Fruit fly (Drosophila melanogaster) whole organism, embryonic: ENCODE results near the gene LPCAT.

Experiments used
- Abd-B ChIP-seq: fragments of 200-800 bp; sonication (Bioruptor generic); optimal IDR thresholded peaks from 2 replicates; lab custom pipeline; 2018; ENCODE audit warnings: missing biosample characterization, mild to moderate bottlenecking, missing genetic modification characterization, moderate library complexity
- B-H2 ChIP-seq: fragments of 200-800 bp; sonication (Bioruptor generic); optimal IDR thresholded peaks from 2 replicates; lab custom pipeline; 2018; ENCODE audit warnings: missing biosample characterization, mild to moderate bottlenecking, missing genetic modification characterization
- CG10274 ChIP-seq: fragments of 200-800 bp; sonication (Bioruptor generic); optimal IDR thresholded peaks from 3 replicates; lab custom pipeline; 2017; ENCODE audit warnings: missing biosample characterization, mild to moderate bottlenecking, missing genetic modification characterization
- CG11247 ChIP-seq: fragments of 200-800 bp; sonication (Bioruptor generic); IDR thresholded peaks from 2 replicates; pipeline ENCODE4 v1.3.6; 2022; ENCODE audit warnings: missing biosample characterization, missing genetic modification characterization
- CG11456 ChIP-seq: fragments of 200-800 bp; sonication (Bioruptor generic); IDR thresholded peaks from 3 replicates; pipeline ENCODE4 v1.3.6; 2022; ENCODE audit warnings: missing biosample characterization, missing genetic modification characterization
- CG11504 ChIP-seq: fragments of 200-800 bp; sonication (Bioruptor generic); optimal IDR thresholded peaks from 3 replicates; lab custom pipeline; 2019; ENCODE audit warnings: missing biosample characterization, mild to moderate bottlenecking, missing genetic modification characterization, moderate library complexity
- CG12219 ChIP-seq: fragments of 200-800 bp; sonication (Bioruptor generic); optimal IDR thresholded peaks from 3 replicates; lab custom pipeline; 2018; ENCODE audit warnings: missing biosample characterization, mild to moderate bottlenecking, missing genetic modification characterization
- CG1233 ChIP-seq: fragments of 200-800 bp; sonication (Bioruptor generic); optimal IDR thresholded peaks from 4 replicates; lab custom pipeline; 2018; ENCODE audit warnings: missing biosample characterization, mild to moderate bottlenecking, missing genetic modification characterization
- CG13296 ChIP-seq: fragments of 200-800 bp; sonication (Bioruptor generic); optimal IDR thresholded peaks from 3 replicates; lab custom pipeline; 2018; ENCODE audit warnings: missing biosample characterization, mild to moderate bottlenecking, missing genetic modification characterization
- CG17385 ChIP-seq: fragments of 200-800 bp; sonication (Bioruptor generic); optimal IDR thresholded peaks from 3 replicates; lab custom pipeline; 2018; ENCODE audit warnings: missing biosample characterization, mild to moderate bottlenecking, missing genetic modification characterization
- CG2120 ChIP-seq: fragments of 200-800 bp; sonication (Bioruptor generic); optimal IDR thresholded peaks from 3 replicates; lab custom pipeline; 2016; ENCODE audit warnings: missing biosample characterization, missing genetic modification characterization
- CG30020 ChIP-seq: fragments of 200-800 bp; optimal IDR thresholded peaks from 2 replicates; lab custom pipeline; 2019; ENCODE audit warnings: missing biosample characterization, mild to moderate bottlenecking, missing genetic modification characterization, moderate library complexity
- CG31365 ChIP-seq: fragments of 200-800 bp; sonication (Bioruptor generic); optimal IDR thresholded peaks from 2 replicates; lab custom pipeline; 2018; ENCODE audit warnings: missing biosample characterization, mild to moderate bottlenecking, missing genetic modification characterization
- CG4730 ChIP-seq: fragments of 200-800 bp; sonication (Bioruptor generic); IDR thresholded peaks from 2 replicates; pipeline ENCODE4 v1.3.6; 2022; ENCODE audit warnings: missing biosample characterization, missing genetic modification characterization
- CG4854 ChIP-seq: fragments of 200-800 bp; sonication (Bioruptor generic); optimal IDR thresholded peaks from 2 replicates; lab custom pipeline; 2016; ENCODE audit warnings: missing biosample characterization, missing genetic modification characterization, inconsistent platforms
- CG7839 ChIP-seq: fragments of 200-800 bp; sonication (Bioruptor generic); optimal IDR thresholded peaks from 3 replicates; lab custom pipeline; 2018; ENCODE audit warnings: missing biosample characterization, mild to moderate bottlenecking, missing genetic modification characterization, moderate library complexity
- CG8290 ChIP-seq, 3 experiments: fragments of 200-800 bp; sonication (Bioruptor generic); optimal IDR thresholded peaks; 2 replicates each; lab custom pipeline; 2016 to 2019; ENCODE audit warnings: missing biosample characterization in 3 of 3, missing genetic modification characterization in 3 of 3, mild to moderate bottlenecking in 2 of 3, moderate library complexity in 1 of 3
- CG9932 ChIP-seq: fragments of 200-800 bp; sonication (Bioruptor generic); IDR thresholded peaks from 2 replicates; pipeline ENCODE4 v1.3.6; 2022; ENCODE audit warnings: missing biosample characterization, missing genetic modification characterization
- Camta ChIP-seq: fragments of 200-800 bp; sonication (Bioruptor generic); optimal IDR thresholded peaks from 2 replicates; lab custom pipeline; 2016; ENCODE audit warnings: missing biosample characterization, missing genetic modification characterization
- E2f1 ChIP-seq: fragments of 200-800 bp; sonication (Bioruptor generic); IDR thresholded peaks from 2 replicates; pipeline ENCODE4 v1.3.6; 2022; ENCODE audit warnings: missing biosample characterization, missing genetic modification characterization
- HmgD ChIP-seq: fragments of 200-800 bp; sonication (Bioruptor generic); optimal IDR thresholded peaks from 3 replicates; lab custom pipeline; 2016; ENCODE audit warnings: missing biosample characterization, missing genetic modification characterization
- Hmr ChIP-seq: fragments of 200-800 bp; sonication (Bioruptor generic); optimal IDR thresholded peaks from 3 replicates; lab custom pipeline; 2017; ENCODE audit warnings: mild to moderate bottlenecking, missing biosample characterization, missing genetic modification reagents, missing genetic modification characterization
- Meics ChIP-seq: fragments of 200-800 bp; sonication (Bioruptor generic); optimal IDR thresholded peaks from 2 replicates; lab custom pipeline; 2017; ENCODE audit warnings: missing biosample characterization, mild to moderate bottlenecking, missing genetic modification characterization
- Mrtf ChIP-seq: fragments of 200-800 bp; sonication (Bioruptor generic); IDR thresholded peaks from 3 replicates; pipeline ENCODE4 v1.3.6; 2022; ENCODE audit warnings: missing biosample characterization, missing genetic modification characterization
- NFAT ChIP-seq: fragments of 200-800 bp; sonication (Bioruptor generic); IDR thresholded peaks from 2 replicates; pipeline ENCODE4 v1.3.6; 2022; ENCODE audit warnings: missing biosample characterization, missing genetic modification characterization
- Nf-YC ChIP-seq: fragments of 200-800 bp; optimal IDR thresholded peaks from 3 replicates; lab custom pipeline; 2019; ENCODE audit warnings: missing biosample characterization, mild to moderate bottlenecking, missing genetic modification characterization, moderate library complexity
- NfI ChIP-seq: fragments of 200-800 bp; sonication (Bioruptor generic); optimal IDR thresholded peaks from 3 replicates; lab custom pipeline; 2018; ENCODE audit warnings: missing biosample characterization, mild to moderate bottlenecking, missing genetic modification characterization, moderate library complexity
- Oaz ChIP-seq: fragments of 200-800 bp; sonication (Bioruptor generic); IDR thresholded peaks from 2 replicates; pipeline ENCODE4 v1.3.6; 2022; ENCODE audit warnings: missing biosample characterization, missing genetic modification characterization
- Oli ChIP-seq: fragments of 200-800 bp; sonication (Bioruptor generic); optimal IDR thresholded peaks from 2 replicates; lab custom pipeline; 2018; ENCODE audit warnings: missing biosample characterization, mild to moderate bottlenecking, missing genetic modification characterization, moderate library complexity
- PHDP ChIP-seq: fragments of 200-800 bp; sonication (Bioruptor generic); optimal IDR thresholded peaks from 3 replicates; lab custom pipeline; 2018; ENCODE audit warnings: missing biosample characterization, mild to moderate bottlenecking, missing genetic modification characterization, moderate library complexity
- Ptx1 ChIP-seq: fragments of 200-800 bp; sonication (Bioruptor generic); IDR thresholded peaks from 2 replicates; pipeline ENCODE4 v1.3.6; 2022; ENCODE audit warnings: missing biosample characterization, missing genetic modification characterization
- Rfx ChIP-seq: fragments of 200-800 bp; sonication (Bioruptor generic); IDR thresholded peaks from 2 replicates; pipeline ENCODE4 v1.3.6; 2022; ENCODE audit warnings: missing biosample characterization, missing genetic modification characterization
- Vsx1 ChIP-seq: fragments of 200-800 bp; sonication (Bioruptor generic); optimal IDR thresholded peaks from 2 replicates; lab custom pipeline; 2017; ENCODE audit warnings: missing biosample characterization, mild to moderate bottlenecking, missing genetic modification characterization, missing genetic modification reagents
- Xbp1 ChIP-seq: fragments of 200-800 bp; sonication (Bioruptor generic); optimal IDR thresholded peaks from 3 replicates; lab custom pipeline; 2016; ENCODE audit warnings: missing biosample characterization, mild to moderate bottlenecking, missing genetic modification characterization
- abd-A ChIP-seq: fragments of 200-800 bp; sonication (Bioruptor generic); optimal IDR thresholded peaks from 3 replicates; lab custom pipeline; 2019; ENCODE audit warnings: missing biosample characterization, mild to moderate bottlenecking, missing genetic modification characterization, moderate library complexity
- bbx ChIP-seq: fragments of 200-800 bp; sonication (Bioruptor generic); IDR thresholded peaks from 2 replicates; pipeline ENCODE4 v1.3.6; 2022; ENCODE audit warnings: missing biosample characterization, missing genetic modification characterization; ENCODE audit not compliant: partially characterized antibody
- cg ChIP-seq: fragments of 200-800 bp; sonication (Bioruptor generic); optimal IDR thresholded peaks from 3 replicates; lab custom pipeline; 2019; ENCODE audit warnings: missing biosample characterization, mild to moderate bottlenecking, missing genetic modification characterization, moderate library complexity
- dmrt99B ChIP-seq: fragments of 200-800 bp; sonication (Bioruptor generic); optimal IDR thresholded peaks from 2 replicates; lab custom pipeline; 2018; ENCODE audit warnings: missing biosample characterization, mild to moderate bottlenecking, missing genetic modification characterization, moderate library complexity
- fu2 ChIP-seq: fragments of 200-800 bp; sonication (Bioruptor generic); optimal IDR thresholded peaks from 2 replicates; lab custom pipeline; 2016; ENCODE audit warnings: missing biosample characterization, missing genetic modification characterization
- grau ChIP-seq: fragments of 200-800 bp; optimal IDR thresholded peaks from 3 replicates; lab custom pipeline; 2019; ENCODE audit warnings: missing biosample characterization, mild to moderate bottlenecking, missing genetic modification characterization, moderate library complexity
- ind ChIP-seq: fragments of 200-800 bp; sonication (Bioruptor generic); optimal IDR thresholded peaks from 3 replicates; lab custom pipeline; 2016; ENCODE audit warnings: missing biosample characterization, missing genetic modification characterization
- lab ChIP-seq: fragments of 200-800 bp; sonication (Bioruptor generic); optimal IDR thresholded peaks from 3 replicates; lab custom pipeline; 2017; ENCODE audit warnings: missing biosample characterization, missing genetic modification characterization, mild to moderate bottlenecking, moderate library complexity, missing genetic modification reagents
- lbe ChIP-seq: fragments of 200-800 bp; sonication (Bioruptor generic); optimal IDR thresholded peaks from 2 replicates; lab custom pipeline; 2016; ENCODE audit warnings: missing biosample characterization, mild to moderate bottlenecking, missing genetic modification characterization
- pros ChIP-seq: fragments of 200-800 bp; sonication (Bioruptor generic); optimal IDR thresholded peaks from 3 replicates; lab custom pipeline; 2019; ENCODE audit warnings: missing biosample characterization, mild to moderate bottlenecking, missing genetic modification characterization, moderate library complexity
- salm ChIP-seq: fragments of 200-800 bp; sonication (Bioruptor generic); optimal IDR thresholded peaks from 2 replicates; lab custom pipeline; 2018; ENCODE audit warnings: missing biosample characterization, mild to moderate bottlenecking, missing genetic modification characterization
- sob ChIP-seq: fragments of 200-800 bp; sonication (Bioruptor generic); IDR thresholded peaks from 2 replicates; pipeline ENCODE4 v1.3.6; 2022; ENCODE audit warnings: missing biosample characterization, missing genetic modification characterization

Gene LPCAT

DNA sequence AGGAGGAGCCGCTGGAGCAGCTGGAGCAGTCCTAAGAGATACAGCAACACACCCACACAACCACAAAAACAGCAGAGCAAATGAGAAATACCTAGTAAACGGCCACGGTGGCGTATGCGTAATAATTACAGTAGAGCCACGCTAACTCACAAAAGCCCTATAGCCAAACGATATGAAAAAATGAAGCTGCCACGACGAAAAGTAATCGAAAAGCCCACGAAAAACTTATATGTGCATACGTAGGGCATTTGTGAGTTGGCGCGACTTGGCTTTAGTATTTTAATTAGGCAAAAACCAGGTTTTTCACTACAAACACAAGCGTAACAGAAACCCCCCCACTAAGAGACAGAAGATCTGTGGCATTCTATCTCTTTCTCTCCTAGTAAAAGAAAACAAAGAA, 8.1 kb upstream of the LPCAT start (continued):
- peak; percentile 22 for TF ChIP-seq NfI (GFP tag; lab: Kevin White, UChicago)
- no peak for TF ChIP-seq pros (GFP tag; lab: Kevin White, UChicago)
- peak; percentile 15 for TF ChIP-seq cg (GFP tag; lab: Kevin White, UChicago)
- TF ChIP-seq Oaz (GFP tag; lab: Robert Waterston, UW), result no peak
- no peak for TF ChIP-seq lbe
- TF ChIP-seq NFAT (GFP tag; lab: Robert Waterston, UW), result peak; percentile 58; the same call in 1 of the 2 replicates
- peak; percentile 37 for TF ChIP-seq CG17385 (GFP tag; lab: Kevin White, UChicago)
- TF ChIP-seq CG30020 (tag; lab: Kevin White, UChicago), result no peak
- peak; percentile 7 for TF ChIP-seq Vsx1
- TF ChIP-seq CG7839 (tag; lab: Kevin White, UChicago), result peak; percentile 38
- TF ChIP-seq abd-A, result peak; percentile 34
- no peak for TF ChIP-seq lab (GFP tag; lab: Kevin White, UChicago)
- peak; percentile 16 for TF ChIP-seq Oli (tag; lab: Kevin White, UChicago)
- peak; percentile 50 for TF ChIP-seq Abd-B
- no peak for TF ChIP-seq bbx
- no peak for TF ChIP-seq fu2 (GFP tag; lab: Kevin White, UChicago)
- peak; percentile 13 for TF ChIP-seq CG13296 (GFP tag; lab: Kevin White, UChicago)
- TF ChIP-seq Mrtf (GFP tag; lab: Robert Waterston, UW), result no peak
- TF ChIP-seq CG31365, result no peak
- TF ChIP-seq CG11456 (GFP tag; lab: Robert Waterston, UW), result no peak
- no peak for TF ChIP-seq CG4854 (GFP tag; lab: Kevin White, UChicago)
- TF ChIP-seq B-H2, result peak; percentile 18
- peak; percentile 46; the same call in 1 of the 2 replicates for TF ChIP-seq E2f1 (GFP tag; lab: Robert Waterston, UW)
- 0 out of 2 replicates have a peak, but pooled peaks have one; percentile 12 for TF ChIP-seq CG4730 (GFP tag; lab: Robert Waterston, UW)
- TF ChIP-seq Ptx1 (GFP tag; lab: Robert Waterston, UW), result 0 out of 2 replicates have a peak, but pooled peaks have one; percentile 24
- TF ChIP-seq Hmr (GFP tag; lab: Kevin White, UChicago), result peak; percentile 6
- no peak for TF ChIP-seq CG8290 (GFP tag; optimal IDR thresholded peaks at IDR 0.05; lab: Kevin White, UChicago)
- TF ChIP-seq CG8290 (tag; optimal IDR thresholded peaks at IDR 0.05; lab: Kevin White, UChicago), result peak in 1 of 2 experiments; percentile 7
- TF ChIP-seq Meics (GFP tag; lab: Kevin White, UChicago), result peak; percentile 41
- peak; percentile 33 for TF ChIP-seq CG11504
- TF ChIP-seq dmrt99B (tag; lab: Kevin White, UChicago), result peak; percentile 13
- TF ChIP-seq CG11247, result 0 out of 2 replicates have a peak, but pooled peaks have one; percentile 14
- TF ChIP-seq Xbp1 (GFP tag; lab: Kevin White, UChicago), result peak; percentile 13
- peak; percentile 21 for TF ChIP-seq PHDP (tag; lab: Kevin White, UChicago)
- TF ChIP-seq CG9932 (GFP tag; lab: Robert Waterston, UW), result peak; percentile 62
- TF ChIP-seq Nf-YC (tag; lab: Kevin White, UChicago), result no peak
- peak; percentile 9 for TF ChIP-seq ind (GFP tag; lab: Kevin White, UChicago)
- peak; percentile 84 for TF ChIP-seq grau (tag; lab: Kevin White, UChicago)
- TF ChIP-seq Camta (GFP tag; lab: Kevin White, UChicago), result no peak
- TF ChIP-seq Rfx (GFP tag; lab: Robert Waterston, UW), result peak; percentile 75
- peak; percentile 30; the same call in 1 of the 2 replicates for TF ChIP-seq sob
- TF ChIP-seq CG1233 (GFP tag; lab: Kevin White, UChicago), result no peak
- TF ChIP-seq CG12219 (GFP tag; lab: Kevin White, UChicago), result no peak
- TF ChIP-seq CG10274 (GFP tag; lab: Kevin White, UChicago), result peak; percentile 90
- no peak for TF ChIP-seq HmgD
- no peak for TF ChIP-seq salm (tag; lab: Kevin White, UChicago)
- peak; percentile 57 for TF ChIP-seq CG2120 (GFP tag; lab: Kevin White, UChicago)
